Worm (Caenorhabditis elegans) whole organism, L2 larva: ENCODE results near the gene rabx-5.

ENCODE experiments used
- C34F6.9 ChIP-seq: fragments of 150-350 bp; optimal IDR thresholded peaks from 2 replicates; lab custom pipeline; 2014; ENCODE audit warnings: missing biosample characterization, missing genetic modification characterization
- alr-1 ChIP-seq: fragments of 150-350 bp; optimal IDR thresholded peaks from 2 replicates; lab custom pipeline; 2014; ENCODE audit warnings: missing biosample characterization, missing genetic modification characterization
- aly-2 ChIP-seq: fragments of 150-350 bp; optimal IDR thresholded peaks from 2 replicates; lab custom pipeline; 2014; ENCODE audit warnings: missing biosample characterization, missing genetic modification characterization
- ama-1 ChIP-seq: fragments of 150-350 bp; optimal IDR thresholded peaks from 2 replicates; lab custom pipeline; 2018; ENCODE audit warnings: inconsistent platforms
- blmp-1 ChIP-seq: sonication (generic microtip); optimal IDR thresholded peaks from 2 replicates; lab custom pipeline; 2017; ENCODE audit warnings: missing genetic modification characterization, mild to moderate bottlenecking, missing compliant biosample characterization, antibody characterized with exemption, moderate library complexity; ENCODE audit not compliant: insufficient read depth
- ceh-16 ChIP-seq: fragments of 150-350 bp; optimal IDR thresholded peaks from 2 replicates; lab custom pipeline; 2014; ENCODE audit warnings: missing biosample characterization, missing genetic modification characterization
- ceh-82 ChIP-seq: fragments of 150-350 bp; optimal IDR thresholded peaks from 2 replicates; lab custom pipeline; 2014; ENCODE audit warnings: missing biosample characterization, missing genetic modification characterization
- crh-2 ChIP-seq: sonication (generic microtip); optimal IDR thresholded peaks from 2 replicates; lab custom pipeline; 2017; ENCODE audit warnings: missing biosample characterization, missing genetic modification characterization
- dmd-4 ChIP-seq: sonication (generic microtip); optimal IDR thresholded peaks from 2 replicates; lab custom pipeline; 2017; ENCODE audit warnings: missing biosample characterization, missing genetic modification characterization
- egl-27 ChIP-seq: sonication (generic microtip); optimal IDR thresholded peaks from 3 replicates; lab custom pipeline; 2017; ENCODE audit warnings: missing biosample characterization, missing genetic modification reagents, missing genetic modification characterization
- elt-1 ChIP-seq: fragments of 150-350 bp; optimal IDR thresholded peaks from 2 replicates; lab custom pipeline; 2014; ENCODE audit warnings: missing biosample characterization, missing genetic modification characterization
- elt-3 ChIP-seq: sonication (generic microtip); optimal IDR thresholded peaks from 2 replicates; lab custom pipeline; 2017; ENCODE audit warnings: missing biosample characterization, missing genetic modification characterization
- fos-1 ChIP-seq: fragments of 150-350 bp; optimal IDR thresholded peaks from 2 replicates; lab custom pipeline; 2014; ENCODE audit warnings: missing biosample characterization, missing genetic modification characterization
- gmeb-1 ChIP-seq: fragments of 150-350 bp; optimal IDR thresholded peaks from 2 replicates; lab custom pipeline; 2014; ENCODE audit warnings: missing biosample characterization, missing genetic modification characterization
- lin-13 ChIP-seq: fragments of 150-350 bp; optimal IDR thresholded peaks from 2 replicates; lab custom pipeline; 2014; ENCODE audit warnings: missing biosample characterization, missing genetic modification reagents, missing genetic modification characterization
- lin-39 ChIP-seq: fragments of 150-350 bp; optimal IDR thresholded peaks from 2 replicates; lab custom pipeline; 2014; ENCODE audit warnings: missing biosample characterization, missing genetic modification reagents, missing genetic modification characterization
- lsy-2 ChIP-seq, 2 experiments: fragments of 150-350 bp in 1 of 2; sonication (generic microtip) in 1 of 2; optimal IDR thresholded peaks; 2 replicates each; lab custom pipeline; 2014 to 2017; ENCODE audit warnings: missing biosample characterization in 2 of 2, missing genetic modification characterization in 2 of 2
- mdl-1 ChIP-seq, 2 experiments: fragments of 150-350 bp in 1 of 2; sonication (generic microtip) in 1 of 2; optimal IDR thresholded peaks; 2 replicates each; lab custom pipeline; 2017; ENCODE audit warnings: missing biosample characterization in 2 of 2, missing genetic modification characterization in 2 of 2
- nhr-11 ChIP-seq: fragments of 150-350 bp; optimal IDR thresholded peaks from 2 replicates; lab custom pipeline; 2014; ENCODE audit warnings: missing biosample characterization, missing genetic modification characterization
- nhr-12 ChIP-seq: fragments of 150-350 bp; optimal IDR thresholded peaks from 2 replicates; lab custom pipeline; 2014; ENCODE audit warnings: missing biosample characterization, missing genetic modification characterization
- nhr-21 ChIP-seq: fragments of 150-350 bp; optimal IDR thresholded peaks from 2 replicates; lab custom pipeline; 2014; ENCODE audit warnings: missing biosample characterization, missing genetic modification characterization
- nhr-23 ChIP-seq: fragments of 150-350 bp; optimal IDR thresholded peaks from 2 replicates; lab custom pipeline; 2014; ENCODE audit warnings: missing biosample characterization, missing genetic modification reagents, missing genetic modification characterization
- nhr-237 ChIP-seq: fragments of 150-350 bp; optimal IDR thresholded peaks from 2 replicates; lab custom pipeline; 2014; ENCODE audit warnings: missing biosample characterization, missing genetic modification characterization
- nhr-6 ChIP-seq: fragments of 150-350 bp; optimal IDR thresholded peaks from 2 replicates; lab custom pipeline; 2014; ENCODE audit warnings: missing biosample characterization, missing genetic modification characterization
- sma-3 ChIP-seq: sonication (generic microtip); optimal IDR thresholded peaks from 2 replicates; lab custom pipeline; 2016; ENCODE audit warnings: missing genetic modification reagents, missing genetic modification characterization, missing compliant biosample characterization
- sma-9 ChIP-seq, 2 experiments: fragments of 150-350 bp in 1 of 2; sonication (generic microtip) in 1 of 2; optimal IDR thresholded peaks; 2 replicates each; lab custom pipeline; 2014 to 2016; ENCODE audit warnings: missing genetic modification characterization in 2 of 2, mild to moderate bottlenecking in 1 of 2, missing biosample characterization in 1 of 2, missing compliant biosample characterization in 1 of 2, missing genetic modification reagents in 1 of 2, moderate library complexity in 1 of 2
- unc-39 ChIP-seq: fragments of 150-350 bp; optimal IDR thresholded peaks from 2 replicates; lab custom pipeline; 2014; ENCODE audit warnings: missing biosample characterization, missing genetic modification characterization
- unc-55 ChIP-seq: fragments of 150-350 bp; sonication (generic microtip); optimal IDR thresholded peaks from 3 replicates; lab custom pipeline; 2014; ENCODE audit warnings: missing biosample characterization, missing genetic modification reagents, missing genetic modification characterization
- zag-1 ChIP-seq: fragments of 150-350 bp; optimal IDR thresholded peaks from 2 replicates; lab custom pipeline; 2014; ENCODE audit warnings: missing biosample characterization, missing genetic modification characterization
- ztf-11 ChIP-seq: sonication (generic microtip); optimal IDR thresholded peaks from 2 replicates; lab custom pipeline; 2017; ENCODE audit warnings: missing biosample characterization, missing genetic modification characterization

Gene rabx-5

ce11 chrIII:10605049-10605448 lies at the start of gene rabx-5:
rabx-5 (plus strand) TSS chrIII:10605349.
- TF ChIP-seq egl-27 (tag; lab: Kevin White, UChicago), result no peak
- no peak for TF ChIP-seq nhr-23 (tag; lab: Kevin White, UChicago)
- TF ChIP-seq ceh-82 (tag; lab: Kevin White, UChicago), result no peak
- TF ChIP-seq lin-39 (tag; lab: Kevin White, UChicago), result no peak
- no peak for TF ChIP-seq gmeb-1 (tag; lab: Kevin White, UChicago)
- no peak for TF ChIP-seq nhr-6 (tag; lab: Kevin White, UChicago)
- TF ChIP-seq unc-39 (tag; lab: Kevin White, UChicago), result no peak
- no peak for TF ChIP-seq lsy-2 (tag; optimal IDR thresholded peaks at IDR 0.05; lab: Kevin White, UChicago)
- no peak for TF ChIP-seq ztf-11 (tag; lab: Kevin White, UChicago)
- no peak for TF ChIP-seq blmp-1 (tag; lab: Kevin White, UChicago)
- TF ChIP-seq nhr-11 (tag; lab: Kevin White, UChicago), result no peak
- TF ChIP-seq lin-13 (GFP tag; lab: Kevin White, UChicago), result no peak

DNA sequence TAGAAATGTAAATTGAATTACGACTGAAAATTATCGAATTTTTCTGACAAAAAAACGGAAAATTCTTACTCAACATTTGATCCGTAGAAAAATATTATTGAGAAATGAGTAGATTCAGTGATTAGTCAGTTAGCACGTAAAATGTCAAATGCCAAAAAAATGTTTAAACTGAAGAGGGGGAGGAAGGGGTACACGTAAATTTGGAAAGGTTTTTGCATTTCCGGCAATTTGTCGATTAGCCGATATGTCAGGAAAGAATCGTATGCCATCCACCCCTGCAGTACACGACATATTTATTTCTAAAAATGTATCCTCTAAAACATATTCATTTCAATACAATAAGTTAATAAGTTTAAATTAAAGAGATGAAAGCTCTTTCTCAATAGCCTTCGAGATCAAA lies 47.2 kb upstream of the rabx-5 start, which contains the start of gene T21C12.4:
T21C12.4 (minus strand) TSS at position 101 of the 400 bp plus-strand sequence.
- TF ChIP-seq nhr-11 (tag; lab: Kevin White, UChicago) (no peak), zag-1 (tag; lab: Kevin White, UChicago) (no peak), aly-2 (tag; lab: Kevin White, UChicago) (no peak), elt-3 (tag; lab: Kevin White, UChicago) (no peak), nhr-237 (tag; lab: Kevin White, UChicago) (no peak), gmeb-1 (tag; lab: Kevin White, UChicago) (no peak), ama-1 (lab: Kevin White, UChicago) (no peak), mdl-1 (tag; optimal IDR thresholded peaks at IDR 0.05; lab: Kevin White, UChicago) (no peak), alr-1 (tag; lab: Kevin White, UChicago) (no peak), nhr-6 (tag; lab: Kevin White, UChicago) (no peak), ceh-82 (tag; lab: Kevin White, UChicago) (no peak), ztf-11 (tag; lab: Kevin White, UChicago) (no peak)

- TF ChIP-seq ceh-16 (tag; lab: Kevin White, UChicago) (no peak), mdl-1 (tag; optimal IDR thresholded peaks at IDR 0.05; lab: Kevin White, UChicago) (no peak), elt-3 (tag; lab: Kevin White, UChicago) (no peak)
Observed at ce11 chrIII:10560296-10560695, 44.9 kb upstream of the rabx-5 start, which contains the start of gene rab-30. rab-30 (plus strand) TSS chrIII:10560596.

DNA sequence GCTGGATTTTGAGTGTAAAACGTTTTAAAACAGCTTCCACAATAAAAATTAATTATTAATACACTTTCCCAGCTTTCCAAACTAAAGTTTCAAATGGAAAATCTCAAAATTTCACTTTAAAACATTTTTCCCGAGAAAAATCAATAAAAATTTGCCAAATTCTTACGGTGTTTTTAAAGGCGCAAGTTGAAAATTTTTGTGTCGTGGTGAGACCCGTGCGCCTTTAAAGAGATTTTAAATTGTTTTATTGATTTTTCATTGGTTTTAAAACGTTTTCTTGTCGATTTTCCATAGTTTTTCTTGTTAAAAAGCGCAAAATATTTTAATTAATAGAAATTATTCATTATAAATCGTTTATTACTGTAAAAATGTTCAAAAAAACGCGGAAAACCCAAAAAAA lies 43.2 kb upstream of the rabx-5 start, which contains the start of gene Y45F3A.1:
Y45F3A.1 (minus strand) TSS at position 12 of the 400 bp plus-strand sequence.
- no peak for TF ChIP-seq nhr-237 (tag; lab: Kevin White, UChicago)
- TF ChIP-seq, all 48 proteins: peak for 0

DNA sequence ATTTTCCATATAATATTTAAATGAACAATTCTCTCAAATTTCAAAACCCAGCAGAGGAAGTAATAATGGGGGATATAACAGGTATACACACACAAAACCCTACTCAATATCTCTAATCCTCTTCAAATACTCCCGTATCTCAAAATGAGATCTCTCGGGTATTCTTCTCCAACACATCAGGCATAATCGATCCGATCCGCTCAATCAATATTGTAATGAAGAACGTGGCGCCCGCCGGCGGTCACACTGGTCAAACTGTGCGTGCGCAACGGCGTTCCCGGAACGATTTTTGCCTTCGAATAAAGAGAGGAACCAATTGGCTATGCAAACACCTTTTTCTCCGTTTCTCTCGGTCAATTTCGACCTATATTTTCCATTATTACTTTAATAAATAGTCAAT lies 42.6 kb upstream of the rabx-5 start:
- TF ChIP-seq fos-1 (tag; lab: Kevin White, UChicago) (no peak), C34F6.9 (tag; lab: Kevin White, UChicago) (peak; percentile 16), zag-1 (tag; lab: Kevin White, UChicago) (no peak), blmp-1 (tag; lab: Kevin White, UChicago) (no peak)

ce11 chrIII:10565926-10566325 lies 39.2 kb upstream of the rabx-5 start, which contains the start of gene acdh-11:
acdh-11 (plus strand) TSS chrIII:10566258.
- TF ChIP-seq crh-2 (tag; lab: Kevin White, UChicago) (peak; percentile 51), fos-1 (tag; lab: Kevin White, UChicago) (peak; percentile 52), aly-2 (tag; lab: Kevin White, UChicago) (no peak), sma-3 (GFP tag; lab: Kevin White, UChicago) (peak; percentile 14), lin-13 (GFP tag; lab: Kevin White, UChicago) (no peak), lsy-2 (tag; optimal IDR thresholded peaks at IDR 0.05; lab: Kevin White, UChicago) (peak in 1 of 2 experiments; percentile 35)
- TF ChIP-seq, all 48 proteins: peak for 4

ce11 chrIII:10569246-10569645 lies 35.9 kb upstream of the rabx-5 start:
- TF ChIP-seq alr-1 (tag; lab: Kevin White, UChicago) (no peak), nhr-12 (tag; lab: Kevin White, UChicago) (no peak), blmp-1 (tag; lab: Kevin White, UChicago) (no peak), ama-1 (lab: Kevin White, UChicago) (no peak), elt-1 (tag; lab: Kevin White, UChicago) (no peak), dmd-4 (tag; lab: Kevin White, UChicago) (no peak), zag-1 (tag; lab: Kevin White, UChicago) (no peak), unc-55 (GFP tag; lab: Kevin White, UChicago) (no peak), sma-9 (GFP tag; optimal IDR thresholded peaks at IDR 0.05; lab: Kevin White, UChicago) (no peak), sma-9 (tag; optimal IDR thresholded peaks at IDR 0.05; lab: Kevin White, UChicago) (no peak), sma-3 (GFP tag; lab: Kevin White, UChicago) (no peak), nhr-21 (tag; lab: Kevin White, UChicago) (no peak), ceh-82 (tag; lab: Kevin White, UChicago) (no peak), nhr-11 (tag; lab: Kevin White, UChicago) (no peak)
